Fruit fly (Drosophila melanogaster) whole organism, prepupa: ENCODE data around the gene galectin.

ENCODE experiments used
- CG11762 ChIP-seq: fragments of 200-800 bp; sonication (Bioruptor generic); optimal IDR thresholded peaks from 3 replicates; lab custom pipeline; 2016; ENCODE audit warnings: missing biosample characterization, missing genetic modification characterization; ENCODE audit not compliant: insufficient read depth
- CG16779 ChIP-seq: fragments of 200-800 bp; sonication (Bioruptor generic); optimal IDR thresholded peaks from 3 replicates; lab custom pipeline; 2017; ENCODE audit warnings: missing biosample characterization, mild to moderate bottlenecking, missing genetic modification characterization
- CG6854 ChIP-seq: fragments of 200-800 bp; sonication (Bioruptor generic); optimal IDR thresholded peaks from 2 replicates; lab custom pipeline; 2017; ENCODE audit warnings: missing biosample characterization, mild to moderate bottlenecking, missing genetic modification characterization
- Eip75B ChIP-seq: fragments of 200-800 bp; sonication (Bioruptor generic); optimal IDR thresholded peaks from 3 replicates; lab custom pipeline; 2016; ENCODE audit warnings: missing biosample characterization, missing genetic modification characterization
- Eip78C ChIP-seq: fragments of 200-800 bp; sonication (Bioruptor generic); peaks from one replicate; lab custom pipeline; 2016; ENCODE audit warnings: missing biosample characterization, missing genetic modification characterization
- Ets21C ChIP-seq: fragments of 200-800 bp; sonication (Bioruptor generic); optimal IDR thresholded peaks from 3 replicates; lab custom pipeline; 2016; ENCODE audit warnings: missing biosample characterization, missing genetic modification characterization
- Hr38 ChIP-seq: sonication (Bioruptor generic); optimal IDR thresholded peaks from 2 replicates; lab custom pipeline; 2016; ENCODE audit warnings: missing biosample characterization, missing genetic modification characterization
- OdsH ChIP-seq: fragments of 200-800 bp; sonication (Bioruptor generic); optimal IDR thresholded peaks from 3 replicates; lab custom pipeline; 2016; ENCODE audit warnings: missing biosample characterization, missing genetic modification characterization
- Sox102F ChIP-seq: fragments of 200-800 bp; sonication (Bioruptor generic); optimal IDR thresholded peaks from 2 replicates; lab custom pipeline; 2016; ENCODE audit warnings: missing biosample characterization, mild to moderate bottlenecking, missing genetic modification characterization
- achi ChIP-seq: fragments of 200-800 bp; sonication (Bioruptor generic); optimal IDR thresholded peaks from 3 replicates; lab custom pipeline; 2016; ENCODE audit warnings: missing biosample characterization, missing genetic modification characterization
- acj6 ChIP-seq: fragments of 200-800 bp; sonication (Bioruptor generic); optimal IDR thresholded peaks from 3 replicates; lab custom pipeline; 2016; ENCODE audit warnings: missing biosample characterization, missing genetic modification characterization
- dsx ChIP-seq: fragments of 200-800 bp; optimal IDR thresholded peaks from 3 replicates; lab custom pipeline; 2019; ENCODE audit warnings: missing biosample characterization, mild to moderate bottlenecking, missing genetic modification characterization, moderate library complexity; ENCODE audit not compliant: poor library complexity, severe bottlenecking
- eg ChIP-seq: fragments of 200-800 bp; sonication (Bioruptor generic); IDR thresholded peaks from 3 replicates; pipeline ENCODE4 v1.3.6; 2022; ENCODE audit warnings: missing biosample characterization, missing genetic modification characterization
- esn ChIP-seq: fragments of 200-800 bp; sonication (Bioruptor generic); optimal IDR thresholded peaks from 2 replicates; lab custom pipeline; 2016; ENCODE audit warnings: missing biosample characterization, mild to moderate bottlenecking, missing genetic modification characterization, moderate library complexity

- TF ChIP-seq Ets21C (GFP tag; lab: Kevin White, UChicago) (no peak), achi (GFP tag; lab: Kevin White, UChicago) (no peak), OdsH (no peak), Eip78C (GFP tag; lab: Kevin White, UChicago) (no peak), CG11762 (no peak), CG6854 (no peak), Eip75B (GFP tag; lab: Kevin White, UChicago) (no peak), dsx (GFP tag; lab: Kevin White, UChicago) (no peak), acj6 (no peak), eg (GFP tag; lab: Robert Waterston, UW) (no peak), Hr38 (GFP tag; lab: Kevin White, UChicago) (no peak), Sox102F (GFP tag; lab: Kevin White, UChicago) (no peak), CG16779 (tag; lab: Kevin White, UChicago) (no peak), esn (GFP tag; lab: Kevin White, UChicago) (no peak)
Measured at dm6 chr2L:123007-123327, 51.4 kb downstream of the galectin start.
